Worm (Caenorhabditis elegans) whole organism, early embryonic: ENCODE measurements around the gene nac-2.

Experiments
- F13C5.2 ChIP-seq: sonication (generic microtip); optimal IDR thresholded peaks from 2 replicates; lab custom pipeline; 2017; ENCODE audit warnings: mild to moderate bottlenecking, missing genetic modification characterization, inconsistent platforms, missing compliant biosample characterization
- aly-1 ChIP-seq: sonication (generic microtip); optimal IDR thresholded peaks from 2 replicates; lab custom pipeline; 2016; ENCODE audit warnings: missing genetic modification characterization, missing compliant biosample characterization
- ama-1 ChIP-seq: fragments of 150-350 bp; optimal IDR thresholded peaks from 2 replicates; lab custom pipeline; 2014
- ceh-13 ChIP-seq: fragments of 200-800 bp; sonication (Bioruptor generic); optimal IDR thresholded peaks from 2 replicates; lab custom pipeline; 2018; ENCODE audit warnings: mild to moderate bottlenecking, missing genetic modification characterization, missing compliant biosample characterization
- ceh-36 ChIP-seq: sonication (generic microtip); optimal IDR thresholded peaks from 2 replicates; lab custom pipeline; 2016; ENCODE audit warnings: missing genetic modification characterization, inconsistent platforms, missing compliant biosample characterization
- ets-7 ChIP-seq: sonication (generic microtip); optimal IDR thresholded peaks from 2 replicates; lab custom pipeline; 2016; ENCODE audit warnings: missing genotype, missing genetic modification characterization, missing compliant biosample characterization
- flt-1 ChIP-seq: fragments of 200-800 bp; sonication (Bioruptor generic); IDR thresholded peaks from 2 replicates; pipeline ENCODE4 v1.3.6; 2022; ENCODE audit warnings: missing genetic modification characterization, missing compliant biosample characterization
- hnd-1 ChIP-seq: sonication (generic microtip); optimal IDR thresholded peaks from 2 replicates; lab custom pipeline; 2016; ENCODE audit warnings: missing genetic modification characterization, missing compliant biosample characterization
- scrt-1 ChIP-seq: fragments of 200-800 bp; sonication (Bioruptor generic); IDR thresholded peaks from 2 replicates; pipeline ENCODE4 v1.3.6; 2022; ENCODE audit warnings: missing genetic modification characterization, missing compliant biosample characterization
- sea-1 ChIP-seq: fragments of 200-800 bp; sonication (Bioruptor generic); conservative IDR thresholded peaks from 2 replicates; pipeline ENCODE4 v1.3.6; 2022; ENCODE audit warnings: missing genetic modification characterization, missing compliant biosample characterization
- tbx-11 ChIP-seq: fragments of 200-800 bp; sonication (Bioruptor generic); IDR thresholded peaks from 2 replicates; pipeline ENCODE4 v1.3.6; 2022; ENCODE audit warnings: missing genetic modification characterization, missing compliant biosample characterization
- tbx-37 ChIP-seq: fragments of 200-800 bp; sonication (Bioruptor generic); conservative IDR thresholded peaks from 2 replicates; pipeline ENCODE4 v1.3.6; 2022; ENCODE audit warnings: missing genetic modification reagents, missing genetic modification characterization, missing compliant biosample characterization
- tra-4 ChIP-seq: sonication (generic microtip); optimal IDR thresholded peaks from 2 replicates; lab custom pipeline; 2017; ENCODE audit warnings: missing genetic modification characterization, missing compliant biosample characterization

DNA sequence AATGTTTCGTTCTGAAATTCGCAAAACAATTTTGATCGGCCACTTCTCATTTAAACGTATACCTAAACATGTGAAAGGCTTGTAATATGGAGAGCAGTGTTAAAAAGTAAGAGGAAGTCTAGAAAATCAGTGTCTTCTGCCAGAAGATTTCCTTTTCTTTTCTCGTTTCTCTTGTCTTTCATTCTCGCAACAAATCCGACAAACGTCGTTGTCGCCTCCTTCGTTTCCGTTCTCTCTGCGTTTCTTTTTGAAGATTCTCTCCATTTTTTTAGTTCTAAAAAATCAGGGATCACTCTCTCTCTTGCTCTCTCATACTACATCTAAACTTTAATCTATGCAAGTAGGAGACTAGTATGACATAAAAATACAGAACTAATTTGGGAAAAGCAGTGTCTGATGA is 4.2 kb upstream of the nac-2 start:
- TF ChIP-seq flt-1 (no peak), ama-1 (lab: Kevin White, UChicago) (no peak), F13C5.2 (tag; lab: Kevin White, UChicago) (no peak), tra-4 (tag; lab: Kevin White, UChicago) (no peak), ceh-13 (no peak), aly-1 (tag; lab: Kevin White, UChicago) (no peak), tbx-37 (GFP tag; lab: Robert Waterston, UW) (no peak), hnd-1 (tag; lab: Kevin White, UChicago) (no peak), scrt-1 (no peak), ceh-36 (no peak), ets-7 (tag; lab: Kevin White, UChicago) (no peak), tbx-11 (GFP tag; lab: Robert Waterston, UW) (no peak), sea-1 (GFP tag; lab: Robert Waterston, UW) (no peak)
